Fruit fly (Drosophila melanogaster) whole organism, adult: ENCODE results near the gene CG4218.

Source experiments
- Clk ChIP-seq: fragments of 200-800 bp; sonication (Bioruptor generic); optimal IDR thresholded peaks from 2 replicates; lab custom pipeline; 2017; ENCODE audit warnings: missing biosample characterization, missing genetic modification characterization
- Mnt ChIP-seq: fragments of 200-800 bp; sonication (Bioruptor generic); optimal IDR thresholded peaks from 2 replicates; lab custom pipeline; 2016; ENCODE audit warnings: missing biosample characterization, mild to moderate bottlenecking, missing genetic modification characterization

- TF ChIP-seq Clk (GFP tag; lab: Kevin White, UChicago): no peak
- TF ChIP-seq Mnt (GFP tag; lab: Kevin White, UChicago): no peak
Measured at dm6 chr2L:14502578-14503426, 46.1 kb downstream of the CG4218 start.
